Worm (Caenorhabditis elegans): ENCODE data around the gene slt-1.

Gene slt-1

ce11 chrX:14715459-14715858 is 41.3 kb downstream of the slt-1 start:
- TF ChIP-seq lir-3 (tag; optimal IDR thresholded peaks at IDR 0.05; ENCODE audit: poor library complexity) = no peak
- no peak for TF ChIP-seq swsn-7 (tag; optimal IDR thresholded peaks at IDR 0.05)
- no peak for TF ChIP-seq pag-3 (tag; optimal IDR thresholded peaks at IDR 0.05; ENCODE audit: borderline replicate concordance, insufficient read depth)
- TF ChIP-seq F16B12.6 (tag; optimal IDR thresholded peaks at IDR 0.05) = no peak
- TF ChIP-seq grh-1 (GFP tag; IDR thresholded peaks at IDR 0.05) = no peak
- no peak for TF ChIP-seq ets-5 (GFP tag; IDR thresholded peaks at IDR 0.05)
- TF ChIP-seq aly-2 (tag; optimal IDR thresholded peaks at IDR 0.05) = no peak
- no peak for TF ChIP-seq C16A3.4 (tag; optimal IDR thresholded peaks at IDR 0.05)
- no peak for TF ChIP-seq xbp-1 (tag; optimal IDR thresholded peaks at IDR 0.05)
- TF ChIP-seq ceh-63 (GFP tag; optimal IDR thresholded peaks at IDR 0.05) = no peak

DNA sequence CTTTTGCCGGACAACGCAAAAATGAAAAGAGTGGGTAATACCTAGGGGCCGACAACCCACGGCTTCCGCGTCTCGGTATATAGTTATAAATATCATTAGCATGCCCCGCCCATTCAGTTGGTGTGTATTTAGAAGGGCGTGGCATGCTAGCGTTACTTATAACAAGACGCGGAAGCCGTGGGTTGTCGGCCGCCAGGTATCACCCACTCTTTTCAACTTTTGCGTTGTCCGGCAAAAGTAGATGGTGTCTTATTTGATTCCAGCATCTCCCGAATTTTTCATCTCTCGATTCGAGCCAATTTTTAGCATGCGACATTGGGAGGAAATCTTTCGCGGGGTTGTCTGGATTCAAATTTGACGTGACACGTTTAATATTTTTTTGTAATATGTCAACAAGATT is 43.7 kb downstream of the slt-1 start:
- TF ChIP-seq sptf-1 (tag; optimal IDR thresholded peaks at IDR 0.05) (no peak), egl-13 (tag; optimal IDR thresholded peaks at IDR 0.05) (no peak), efl-1 (optimal IDR thresholded peaks at IDR 0.05) (no peak), efl-1 (GFP tag; optimal IDR thresholded peaks at IDR 0.05 in 1 of 2) (peak in 1 of 2 experiments; percentile 66), hlh-17 (GFP tag; optimal IDR thresholded peaks at IDR 0.05; ENCODE audit: borderline replicate concordance) (no peak), mep-1 (tag; optimal IDR thresholded peaks at IDR 0.05) (no peak), elt-2 (tag; optimal IDR thresholded peaks at IDR 0.05) (no peak), lin-13 (GFP tag; optimal IDR thresholded peaks at IDR 0.05) (no peak), grh-1 (GFP tag; IDR thresholded peaks at IDR 0.05) (no peak), jun-1 (tag; optimal IDR thresholded peaks at IDR 0.05) (no peak)

ce11 chrX:14721098-14721497 is 47.0 kb downstream of the slt-1 start, which contains the start of gene F33C8.2:
Gene F33C8.2 (plus strand): TSS chrX:14721398.
- no peak for TF ChIP-seq rnt-1 (tag; optimal IDR thresholded peaks at IDR 0.05)
- TF ChIP-seq blmp-1 (tag; optimal IDR thresholded peaks at IDR 0.05) = no peak
- no peak for TF ChIP-seq unc-30 (tag; optimal IDR thresholded peaks at IDR 0.05)
- TF ChIP-seq mdl-1 (tag; optimal IDR thresholded peaks at IDR 0.05) = no peak
- no peak for TF ChIP-seq nhr-28 (tag; optimal IDR thresholded peaks at IDR 0.05)
- TF ChIP-seq zip-4 (GFP tag; optimal IDR thresholded peaks at IDR 0.05) = no peak
- TF ChIP-seq hlh-4 (tag; optimal IDR thresholded peaks at IDR 0.05) = no peak
- no peak for TF ChIP-seq hpl-2 (GFP tag; optimal IDR thresholded peaks at IDR 0.05)
- TF ChIP-seq xbp-1 (tag; optimal IDR thresholded peaks at IDR 0.05) = no peak
- TF ChIP-seq sox-4 (tag; optimal IDR thresholded peaks at IDR 0.05) = no peak
- TF ChIP-seq nhr-76 (tag; optimal IDR thresholded peaks at IDR 0.05) = no peak
- no peak for TF ChIP-seq vab-15 (tag; optimal IDR thresholded peaks at IDR 0.05)

- TF ChIP-seq lin-35 (GFP tag; optimal IDR thresholded peaks at IDR 0.05) = no peak
- TF ChIP-seq nhr-19 (GFP tag; conservative IDR thresholded peaks at IDR 0.05) = no peak
- TF ChIP-seq jun-1 (tag; optimal IDR thresholded peaks at IDR 0.05) = no peak
- no peak for TF ChIP-seq nhr-12 (tag; optimal IDR thresholded peaks at IDR 0.05)
- no peak for TF ChIP-seq mab-9 (GFP tag; IDR thresholded peaks at IDR 0.05)
- no peak for TF ChIP-seq fkh-10 (GFP tag; optimal IDR thresholded peaks at IDR 0.05)
- TF ChIP-seq nhr-20 (tag; optimal IDR thresholded peaks at IDR 0.05) = no peak
- no peak for TF ChIP-seq alr-1 (tag; optimal IDR thresholded peaks at IDR 0.05; ENCODE audit: borderline replicate concordance)
- TF ChIP-seq xbp-1 (tag; optimal IDR thresholded peaks at IDR 0.05) = no peak
These were observed 50.8 kb downstream of the slt-1 start for ce11 chrX:14724935-14725334.

ce11 chrX:14729319-14729718 is 55.2 kb downstream of the slt-1 start, which contains the start of gene tsp-8:
Gene tsp-8 (minus strand): TSS chrX:14729503.
- TF ChIP-seq ztf-4 (tag; optimal IDR thresholded peaks at IDR 0.05) = no peak
- TF ChIP-seq nhr-71 (tag; optimal IDR thresholded peaks at IDR 0.05) = no peak
- TF ChIP-seq grh-1 (GFP tag; IDR thresholded peaks at IDR 0.05) = no peak
- no peak for TF ChIP-seq fkh-8 (tag; optimal IDR thresholded peaks at IDR 0.05)
- TF ChIP-seq isw-1 (GFP tag; IDR thresholded peaks at IDR 0.05) = no peak
- peak; percentile 51 for TF ChIP-seq rnt-1 (tag; optimal IDR thresholded peaks at IDR 0.05)
- peak; percentile 75 for TF ChIP-seq pag-3 (tag; optimal IDR thresholded peaks at IDR 0.05; ENCODE audit: borderline replicate concordance, insufficient read depth)
- TF ChIP-seq unc-62 (GFP tag; optimal IDR thresholded peaks at IDR 0.05) = no peak
- no peak for TF ChIP-seq ces-1 (GFP tag; optimal IDR thresholded peaks at IDR 0.05)
- peak; percentile 50 for TF ChIP-seq lin-14 (GFP tag; optimal IDR thresholded peaks at IDR 0.05)
- TF ChIP-seq dsc-1 (tag; optimal IDR thresholded peaks at IDR 0.05) = peak; percentile 33
- TF ChIP-seq zip-4 (GFP tag; optimal IDR thresholded peaks at IDR 0.05) = no peak
- no peak for TF ChIP-seq lin-35 (GFP tag; optimal IDR thresholded peaks at IDR 0.05)
- TF ChIP-seq nhr-77 (tag; optimal IDR thresholded peaks at IDR 0.05) = no peak
- TF ChIP-seq efl-1 (optimal IDR thresholded peaks at IDR 0.05) = no peak
- TF ChIP-seq efl-1 (GFP tag; optimal IDR thresholded peaks at IDR 0.05 in 1 of 2) = peak in 1 of 2 experiments; percentile 42

Measured in whole organism, L1 larva.